Worm (Caenorhabditis elegans) whole organism, young adult: ENCODE results near the gene Y57G11C.5.

Source experiments
- B0336.3 ChIP-seq: fragments of 200-800 bp; sonication (Bioruptor generic); IDR thresholded peaks from 2 replicates; pipeline ENCODE4 v1.3.6; 2022; ENCODE audit warnings: missing genetic modification characterization, missing compliant biosample characterization
- F37B4.10 ChIP-seq: fragments of 200-800 bp; sonication (Bioruptor generic); IDR thresholded peaks from 2 replicates; pipeline ENCODE4 v1.3.6; 2022; ENCODE audit warnings: missing genetic modification characterization, missing compliant biosample characterization
- K11D2.4 ChIP-seq: fragments of 200-800 bp; sonication (Bioruptor generic); IDR thresholded peaks from 2 replicates; pipeline ENCODE4 v1.3.6; 2022; ENCODE audit warnings: missing genetic modification reagents, missing genetic modification characterization, missing compliant biosample characterization
- K12H6.12 ChIP-seq: fragments of 200-800 bp; sonication (Bioruptor generic); optimal IDR thresholded peaks from 2 replicates; lab custom pipeline; 2018; ENCODE audit warnings: mild to moderate bottlenecking, missing genetic modification characterization, missing compliant biosample characterization
- Y56A3A.18 ChIP-seq: fragments of 200-800 bp; sonication (Bioruptor generic); IDR thresholded peaks from 2 replicates; pipeline ENCODE4 v1.3.6; 2022; ENCODE audit warnings: missing genetic modification reagents, missing genetic modification characterization, missing compliant biosample characterization
- ama-1 ChIP-seq, 3 experiments: fragments of 150-350 bp in 1 of 3; sonication (generic microtip) in 2 of 3; optimal IDR thresholded peaks; 2 replicates each; lab custom pipeline; 2014 to 2018; ENCODE audit warnings: missing biosample characterization in 2 of 3, missing genetic modification characterization in 2 of 3, missing genetic modification reagents in 2 of 3
- atf-7 ChIP-seq: sonication (generic microtip); optimal IDR thresholded peaks from 2 replicates; lab custom pipeline; 2017; ENCODE audit warnings: mild to moderate bottlenecking, missing genetic modification characterization, missing compliant biosample characterization
- attf-3 ChIP-seq: fragments of 200-800 bp; sonication (Bioruptor generic); conservative IDR thresholded peaks from 2 replicates; pipeline ENCODE4 v1.3.6; 2022; ENCODE audit warnings: missing genetic modification reagents, missing genetic modification characterization, missing compliant biosample characterization
- attf-5 ChIP-seq: fragments of 200-800 bp; sonication (Bioruptor generic); optimal IDR thresholded peaks from 2 replicates; lab custom pipeline; 2018; ENCODE audit warnings: mild to moderate bottlenecking, missing genetic modification characterization, missing compliant biosample characterization
- attf-6 ChIP-seq: fragments of 200-800 bp; sonication (Bioruptor generic); IDR thresholded peaks from 2 replicates; pipeline ENCODE4 v1.3.6; 2022; ENCODE audit warnings: missing genetic modification reagents, missing genetic modification characterization, missing compliant biosample characterization
- dpl-1 ChIP-seq: fragments of 150-350 bp; optimal IDR thresholded peaks from 2 replicates; lab custom pipeline; 2014; ENCODE audit warnings: missing biosample characterization, missing genetic modification reagents, missing genetic modification characterization
- efl-1 ChIP-seq: fragments of 150-350 bp; optimal IDR thresholded peaks from 2 replicates; lab custom pipeline; 2014; ENCODE audit warnings: missing biosample characterization, missing genetic modification reagents, missing genetic modification characterization
- egrh-3 ChIP-seq: fragments of 200-800 bp; sonication (Bioruptor generic); IDR thresholded peaks from 2 replicates; pipeline ENCODE4 v1.3.6; 2022; ENCODE audit warnings: missing genetic modification reagents, missing genetic modification characterization, missing compliant biosample characterization
- ekl-4 ChIP-seq: fragments of 200-800 bp; sonication (Bioruptor generic); IDR thresholded peaks from 2 replicates; pipeline ENCODE4 v1.3.6; 2022; ENCODE audit warnings: missing genetic modification reagents, missing genetic modification characterization, missing compliant biosample characterization
- hmg-1.2 ChIP-seq: fragments of 200-800 bp; sonication (Bioruptor generic); IDR thresholded peaks from 2 replicates; pipeline ENCODE4 v1.3.6; 2022; ENCODE audit warnings: missing genetic modification reagents, missing genetic modification characterization, missing compliant biosample characterization
- hsf-1 ChIP-seq: fragments of 200-800 bp; sonication (Bioruptor generic); IDR thresholded peaks from 2 replicates; pipeline ENCODE4 v1.3.6; 2022; ENCODE audit warnings: missing genetic modification reagents, missing genetic modification characterization, missing compliant biosample characterization
- let-607 ChIP-seq, 2 experiments: fragments of 200-800 bp in 1 of 2; sonication (Bioruptor generic) in 1 of 2; sonication (generic microtip) in 1 of 2; optimal IDR thresholded peaks; 2 replicates each; lab custom pipeline; 2016 to 2018; ENCODE audit warnings: mild to moderate bottlenecking in 2 of 2, missing compliant biosample characterization in 2 of 2, missing genetic modification characterization in 2 of 2, moderate library complexity in 2 of 2, missing genotype in 1 of 2
- lin-35 ChIP-seq, 3 experiments: fragments of 150-350 bp in 2 of 3; sonication (generic microtip) in 1 of 3; optimal IDR thresholded peaks; 2 replicates each; lab custom pipeline; 2014 to 2018; ENCODE audit warnings: missing biosample characterization in 3 of 3, missing genetic modification characterization in 3 of 3, missing genetic modification reagents in 3 of 3
- lin-40 ChIP-seq: sonication (generic microtip); optimal IDR thresholded peaks from 2 replicates; lab custom pipeline; 2016; ENCODE audit warnings: missing genetic modification characterization, mild to moderate bottlenecking, missing compliant biosample characterization, missing genotype, missing genetic modification reagents
- lir-1 ChIP-seq: fragments of 200-800 bp; sonication (Bioruptor generic); conservative IDR thresholded peaks from 2 replicates; pipeline ENCODE4 v1.3.6; 2022; ENCODE audit warnings: missing genetic modification reagents, missing genetic modification characterization, missing compliant biosample characterization
- madf-10 ChIP-seq: sonication (generic microtip); optimal IDR thresholded peaks from 2 replicates; lab custom pipeline; 2016; ENCODE audit warnings: mild to moderate bottlenecking, missing genetic modification characterization, missing compliant biosample characterization
- madf-6 ChIP-seq: fragments of 200-800 bp; sonication (Bioruptor generic); IDR thresholded peaks from 2 replicates; pipeline ENCODE4 v1.3.6; 2022; ENCODE audit warnings: missing genetic modification reagents, missing genetic modification characterization, missing compliant biosample characterization
- madf-8 ChIP-seq: fragments of 200-800 bp; sonication (Bioruptor generic); conservative IDR thresholded peaks from 2 replicates; pipeline ENCODE4 v1.3.6; 2022; ENCODE audit warnings: missing genetic modification reagents, missing genetic modification characterization, missing compliant biosample characterization
- mel-28 ChIP-seq: sonication (generic microtip); optimal IDR thresholded peaks from 2 replicates; lab custom pipeline; 2016; ENCODE audit warnings: borderline replicate concordance, mild to moderate bottlenecking, missing genetic modification characterization, missing compliant biosample characterization
- mes-4 ChIP-seq: sonication (generic microtip); optimal IDR thresholded peaks from 2 replicates; lab custom pipeline; 2016; ENCODE audit warnings: missing genotype, missing genetic modification characterization, missing compliant biosample characterization
- nfyb-1 ChIP-seq: fragments of 200-800 bp; sonication (Bioruptor generic); IDR thresholded peaks from 2 replicates; pipeline ENCODE4 v1.3.6; 2022; ENCODE audit warnings: missing genetic modification reagents, missing genetic modification characterization, missing compliant biosample characterization
- nhr-27 ChIP-seq: fragments of 200-800 bp; sonication (Bioruptor generic); optimal IDR thresholded peaks from 2 replicates; lab custom pipeline; 2018; ENCODE audit warnings: mild to moderate bottlenecking, missing genetic modification characterization, moderate library complexity, missing compliant biosample characterization
- nhr-80 ChIP-seq: sonication (generic microtip); optimal IDR thresholded peaks from 2 replicates; lab custom pipeline; 2016; ENCODE audit warnings: missing genetic modification characterization, missing compliant biosample characterization
- nhr-90 ChIP-seq: sonication (generic microtip); optimal IDR thresholded peaks from 2 replicates; lab custom pipeline; 2016; ENCODE audit warnings: missing genotype, mild to moderate bottlenecking, missing genetic modification characterization, missing compliant biosample characterization
- pbrm-1 ChIP-seq: fragments of 200-800 bp; sonication (Bioruptor generic); IDR thresholded peaks from 2 replicates; pipeline ENCODE4 v1.3.6; 2022; ENCODE audit warnings: missing genetic modification reagents, missing genetic modification characterization, missing compliant biosample characterization
- snpc-1.1 ChIP-seq: sonication (generic microtip); optimal IDR thresholded peaks from 2 replicates; lab custom pipeline; 2017; ENCODE audit warnings: missing genetic modification characterization, mild to moderate bottlenecking, missing compliant biosample characterization, antibody characterized with exemption, moderate library complexity, missing genotype, missing genetic modification reagents; ENCODE audit not compliant: insufficient read depth
- snpc-1.3 ChIP-seq: sonication (generic microtip); optimal IDR thresholded peaks from 2 replicates; lab custom pipeline; 2017; ENCODE audit warnings: missing genetic modification characterization, mild to moderate bottlenecking, missing compliant biosample characterization, antibody characterized with exemption, moderate library complexity, missing genotype, missing genetic modification reagents; ENCODE audit not compliant: insufficient read depth
- snpc-4 ChIP-seq, 5 experiments: fragments of 150-350 bp in 1 of 5; sonication (generic microtip) in 4 of 5; optimal IDR thresholded peaks; 2 replicates each; lab custom pipeline; 2014 to 2018; ENCODE audit warnings: missing genetic modification characterization in 5 of 5, missing biosample characterization in 3 of 5, antibody characterized with exemption in 2 of 5, mild to moderate bottlenecking in 2 of 5, missing compliant biosample characterization in 2 of 5, missing genotype in 2 of 5, moderate library complexity in 2 of 5, missing genetic modification reagents in 1 of 5
- somi-1 ChIP-seq: fragments of 200-800 bp; sonication (Bioruptor generic); optimal IDR thresholded peaks from 2 replicates; lab custom pipeline; 2018; ENCODE audit warnings: mild to moderate bottlenecking, missing genetic modification characterization, missing compliant biosample characterization
- tlf-1 ChIP-seq: fragments of 200-800 bp; sonication (Bioruptor generic); optimal IDR thresholded peaks from 2 replicates; lab custom pipeline; 2018; ENCODE audit warnings: mild to moderate bottlenecking, missing genetic modification characterization, missing compliant biosample characterization
- zfh-2 ChIP-seq: fragments of 200-800 bp; sonication (Bioruptor generic); conservative IDR thresholded peaks from 2 replicates; pipeline ENCODE4 v1.3.6; 2022; ENCODE audit warnings: missing genetic modification reagents, missing genetic modification characterization, missing compliant biosample characterization
- ztf-18 ChIP-seq: sonication (generic microtip); optimal IDR thresholded peaks from 2 replicates; lab custom pipeline; 2016; ENCODE audit warnings: missing genotype, mild to moderate bottlenecking, missing genetic modification characterization, missing compliant biosample characterization
- ztf-26 ChIP-seq: sonication (generic microtip); optimal IDR thresholded peaks from 2 replicates; lab custom pipeline; 2017; ENCODE audit warnings: missing genetic modification characterization, missing compliant biosample characterization

Gene Y57G11C.5

DNA sequence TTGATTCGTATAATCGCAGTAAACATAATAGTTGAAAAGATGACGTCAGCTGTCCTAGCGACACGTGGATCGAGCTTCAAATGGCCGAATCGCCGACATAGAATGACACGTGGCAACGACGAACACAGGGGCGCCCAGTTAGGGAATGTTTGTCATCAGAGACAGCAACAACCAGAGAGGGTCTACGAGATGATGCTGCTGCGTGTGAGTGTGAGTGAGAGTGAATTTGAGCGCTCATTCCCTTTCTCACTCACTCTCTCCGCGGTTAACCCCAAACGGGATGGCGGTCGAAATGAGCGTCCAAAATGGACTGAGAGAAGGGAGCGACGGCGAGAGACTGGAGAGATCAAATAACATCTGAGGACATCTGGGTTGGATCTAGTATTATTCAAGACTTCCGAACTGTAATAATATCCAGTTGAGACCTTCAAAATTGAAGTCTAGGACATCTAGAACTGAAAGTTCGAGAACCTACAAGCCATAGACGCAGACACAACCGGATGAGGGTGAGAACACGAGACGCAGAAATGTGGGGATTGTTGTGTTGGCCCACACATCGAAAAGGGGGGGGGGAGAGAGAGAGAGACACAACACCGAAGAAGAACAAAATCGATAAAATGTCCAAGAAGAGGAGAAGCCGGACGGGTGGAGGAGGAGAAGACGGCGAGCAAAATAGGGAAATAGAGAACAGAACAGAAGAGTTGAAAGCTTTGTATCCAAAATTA, 28.8 kb upstream of the Y57G11C.5 start:
- peak; percentile 45 for TF ChIP-seq lin-40
- TF ChIP-seq K11D2.4 = 0 out of 2 replicates have a peak, but pooled peaks have one; percentile 12
- TF ChIP-seq nhr-27 (tag; lab: Kevin White, UChicago) = no peak
- peak in 1 of 3 experiments; percentile 13 for TF ChIP-seq lin-35 (GFP tag; optimal IDR thresholded peaks at IDR 0.05; lab: Kevin White, UChicago)
- TF ChIP-seq attf-5 (GFP tag; lab: Kevin White, UChicago) = peak; percentile 62
- peak; percentile 66 for TF ChIP-seq K12H6.12 (tag; lab: Kevin White, UChicago)
- TF ChIP-seq tlf-1 (GFP tag; lab: Kevin White, UChicago) = no peak
- 0 out of 2 replicates have a peak, but pooled peaks have one; percentile 30 for TF ChIP-seq nfyb-1 (GFP tag; lab: Robert Waterston, UW)
- no peak for TF ChIP-seq somi-1 (GFP tag; lab: Kevin White, UChicago)
- peak; percentile 50 for TF ChIP-seq ztf-18
- TF ChIP-seq madf-10 (tag; lab: Kevin White, UChicago) = no peak
- TF ChIP-seq B0336.3 = 0 out of 2 replicates have a peak, but pooled peaks have one; percentile 26
- TF ChIP-seq snpc-4 (GFP tag; optimal IDR thresholded peaks at IDR 0.05; lab: Kevin White, UChicago) = peak; percentile 15
- TF ChIP-seq snpc-4 (tag; optimal IDR thresholded peaks at IDR 0.05; lab: Kevin White, UChicago) = peak in 1 of 4 experiments; percentile 3
- TF ChIP-seq hsf-1 (GFP tag; lab: Robert Waterston, UW) = peak; percentile 54; the same call in 1 of the 2 replicates
- TF ChIP-seq mel-28 (tag; lab: Kevin White, UChicago) = no peak
- TF ChIP-seq egrh-3 (GFP tag; lab: Robert Waterston, UW) = 0 out of 2 replicates have a peak, but pooled peaks have one; percentile 10
- TF ChIP-seq let-607 (tag; optimal IDR thresholded peaks at IDR 0.05; lab: Kevin White, UChicago) = peak; percentile 75 to 88
- TF ChIP-seq mes-4 = no peak
- 0 out of 2 replicates have a peak, but pooled peaks have one; percentile 23 for TF ChIP-seq attf-3 (GFP tag; lab: Robert Waterston, UW)
- TF ChIP-seq atf-7 = peak; percentile 17
- TF ChIP-seq zfh-2 = peak; percentile 51; the same call in 1 of the 2 replicates
- TF ChIP-seq ama-1 (optimal IDR thresholded peaks at IDR 0.05; lab: Kevin White, UChicago) = peak; percentile 34
- TF ChIP-seq ama-1 (GFP tag; optimal IDR thresholded peaks at IDR 0.05; lab: Kevin White, UChicago) = no peak
- peak; percentile 39; the same call in 1 of the 2 replicates for TF ChIP-seq lir-1
- TF ChIP-seq nhr-80 (tag; lab: Kevin White, UChicago) = peak; percentile 64
- TF ChIP-seq ztf-26 = peak; percentile 43
- 0 out of 2 replicates have a peak, but pooled peaks have one; percentile 36 for TF ChIP-seq F37B4.10 (GFP tag; lab: Robert Waterston, UW)
- TF ChIP-seq hmg-1.2 (GFP tag; lab: Robert Waterston, UW) = peak; percentile 48; the same call in 1 of the 2 replicates
- 0 out of 2 replicates have a peak, but pooled peaks have one; percentile 6 for TF ChIP-seq pbrm-1 (GFP tag; lab: Robert Waterston, UW)
- TF ChIP-seq nhr-90 = peak; percentile 38

ce11 chrIV:14792602-14793232, 27.5 kb upstream of the Y57G11C.5 start, which contains the start of gene gdi-1:
gdi-1 (minus strand) TSS chrIV:14792887.
- TF ChIP-seq snpc-1.3 (peak; percentile 4), attf-6 (peak; percentile 65; the same call in 1 of the 2 replicates), ekl-4 (no peak), ztf-18 (peak; percentile 13), efl-1 (GFP tag; lab: Kevin White, UChicago) (peak; percentile 43), madf-8 (GFP tag; lab: Robert Waterston, UW) (no peak), snpc-1.1 (peak; percentile 9), nhr-80 (tag; lab: Kevin White, UChicago) (no peak), snpc-4 (GFP tag; optimal IDR thresholded peaks at IDR 0.05; lab: Kevin White, UChicago) (no peak), snpc-4 (tag; optimal IDR thresholded peaks at IDR 0.05; lab: Kevin White, UChicago) (peak in 1 of 4 experiments; percentile 72), dpl-1 (GFP tag; lab: Kevin White, UChicago) (peak; percentile 20), Y56A3A.18 (GFP tag; lab: Robert Waterston, UW) (no peak), madf-6 (peak; percentile 36; the same call in 1 of the 2 replicates)
